Worm (Caenorhabditis elegans): ENCODE measurements around the gene F29G6.1.
A peak's percentile ranks its signal among the peaks of the same experiment; 100 is the strongest.

The F29G6.1 gene

ce11 chrX:11463568-11463967 lies 38.5 kb upstream of the F29G6.1 start:
- TF ChIP-seq aha-1 (tag) (no peak), dmd-8 (GFP tag; IDR thresholded peaks at IDR 0.05) (no peak), nhr-28 (tag; optimal IDR thresholded peaks at IDR 0.05) (peak; percentile 6), fkh-10 (GFP tag; optimal IDR thresholded peaks at IDR 0.05) (no peak), lin-38 (GFP tag; IDR thresholded peaks at IDR 0.05) (no peak), lin-15B (tag; optimal IDR thresholded peaks at IDR 0.05) (no peak), mxl-3 (GFP tag; optimal IDR thresholded peaks at IDR 0.05) (no peak), set-16 (GFP tag; IDR thresholded peaks at IDR 0.05) (no peak), daf-8 (GFP tag; IDR thresholded peaks at IDR 0.05) (no peak), hlh-11 (tag; optimal IDR thresholded peaks at IDR 0.05) (peak; percentile 35), tra-1 (GFP tag; IDR thresholded peaks at IDR 0.05) (no peak), zfp-3 (GFP tag; conservative IDR thresholded peaks at IDR 0.05) (no peak), snpc-4 (tag; optimal IDR thresholded peaks at IDR 0.05) (no peak), dmd-6 (GFP tag; IDR thresholded peaks at IDR 0.05) (no peak), ceh-20 (GFP tag; IDR thresholded peaks at IDR 0.05) (no peak), pqm-1 (tag; optimal IDR thresholded peaks at IDR 0.05) (no peak), ceh-82 (tag; optimal IDR thresholded peaks at IDR 0.05) (no peak), daf-16 (GFP tag; optimal IDR thresholded peaks at IDR 0.05) (peak in 1 of 2 experiments; percentile 28), daf-16 (tag; optimal IDR thresholded peaks at IDR 0.05) (no peak), hlh-30 (tag; optimal IDR thresholded peaks at IDR 0.05; ENCODE audit: insufficient read depth) (peak; percentile 43), gei-8 (GFP tag; optimal IDR thresholded peaks at IDR 0.05) (no peak), arid-1 (GFP tag; conservative IDR thresholded peaks at IDR 0.05) (no peak), nhr-25 (tag; optimal IDR thresholded peaks at IDR 0.05; ENCODE audit: borderline replicate concordance, insufficient read depth) (no peak), vab-7 (GFP tag; IDR thresholded peaks at IDR 0.05) (no peak), spr-3 (GFP tag; optimal IDR thresholded peaks at IDR 0.05) (no peak), skn-1 (tag; optimal IDR thresholded peaks at IDR 0.05) (no peak), T26A8.4 (GFP tag; IDR thresholded peaks at IDR 0.05) (no peak), php-3 (GFP tag; IDR thresholded peaks at IDR 0.05) (no peak), cey-2 (tag; optimal IDR thresholded peaks at IDR 0.05; ENCODE audit: borderline replicate concordance, insufficient read depth) (no peak), daf-12 (tag; optimal IDR thresholded peaks at IDR 0.05) (no peak)

- peak; percentile 56 for TF ChIP-seq hlh-11 (tag; optimal IDR thresholded peaks at IDR 0.05)
- TF ChIP-seq tag-97 (GFP tag; IDR thresholded peaks at IDR 0.05) = no peak
- peak; percentile 54 for TF ChIP-seq mep-1 (tag; optimal IDR thresholded peaks at IDR 0.05)
- peak; percentile 93 for TF ChIP-seq pqm-1 (tag; optimal IDR thresholded peaks at IDR 0.05)
- TF ChIP-seq ceh-28 (tag; optimal IDR thresholded peaks at IDR 0.05) = no peak
- TF ChIP-seq nhr-77 (tag; optimal IDR thresholded peaks at IDR 0.05) = peak; percentile 73
- peak in 1 of 2 experiments; percentile 95 for TF ChIP-seq unc-62 (GFP tag; optimal IDR thresholded peaks at IDR 0.05 in 1 of 2)
- no peak for TF ChIP-seq unc-62 (tag; optimal IDR thresholded peaks at IDR 0.05)
- TF ChIP-seq daf-16 (GFP tag; optimal IDR thresholded peaks at IDR 0.05) = no peak
- peak; percentile 38 for TF ChIP-seq daf-16 (tag; optimal IDR thresholded peaks at IDR 0.05)
- TF ChIP-seq dve-1 (tag; optimal IDR thresholded peaks at IDR 0.05; ENCODE audit: insufficient read depth) = peak; percentile 21
- TF ChIP-seq ztf-7 (tag; optimal IDR thresholded peaks at IDR 0.05) = no peak
- peak; percentile 68 for TF ChIP-seq nhr-11 (tag; optimal IDR thresholded peaks at IDR 0.05)
- peak; percentile 18 for TF ChIP-seq nhr-6 (tag; optimal IDR thresholded peaks at IDR 0.05)
- no peak for TF ChIP-seq nhr-102 (tag; optimal IDR thresholded peaks at IDR 0.05)
- TF ChIP-seq cey-2 (tag; optimal IDR thresholded peaks at IDR 0.05; ENCODE audit: borderline replicate concordance, insufficient read depth) = no peak
- peak; percentile 32 for TF ChIP-seq jun-1 (tag; optimal IDR thresholded peaks at IDR 0.05)
- TF ChIP-seq mdl-1 (tag; optimal IDR thresholded peaks at IDR 0.05) = peak in 1 of 2 experiments; percentile 58
- peak; percentile 70 for TF ChIP-seq nhr-28 (tag; optimal IDR thresholded peaks at IDR 0.05)
- peak in 1 of 2 experiments; percentile 17 for TF ChIP-seq lsy-2 (tag; optimal IDR thresholded peaks at IDR 0.05)
- no peak for TF ChIP-seq snpc-1.2 (GFP tag; IDR thresholded peaks at IDR 0.05)
- peak; percentile 67 for TF ChIP-seq hlh-30 (tag; optimal IDR thresholded peaks at IDR 0.05; ENCODE audit: insufficient read depth)
- TF ChIP-seq dmd-6 (GFP tag; IDR thresholded peaks at IDR 0.05) = peak; percentile 68
- TF ChIP-seq nhr-48 (tag; optimal IDR thresholded peaks at IDR 0.05) = peak; percentile 9
- TF ChIP-seq tra-1 (GFP tag; IDR thresholded peaks at IDR 0.05) = 0 out of 2 replicates have a peak, but pooled peaks have one; percentile 5
- TF ChIP-seq mdt-29 (GFP tag; IDR thresholded peaks at IDR 0.05) = peak; percentile 26; the same call in 1 of the 2 replicates
These were observed 37.6 kb upstream of the F29G6.1 start for ce11 chrX:11464271-11465103.

All from whole organism, L4 larva.